Worm (Caenorhabditis elegans) whole organism, L2 larva: Measurements from ENCODE around the gene act-5.

ENCODE experiments used
- aly-2 ChIP-seq: fragments of 150-350 bp; optimal IDR thresholded peaks from 2 replicates; lab custom pipeline; 2014; ENCODE audit warnings: missing biosample characterization, missing genetic modification characterization
- ceh-16 ChIP-seq: fragments of 150-350 bp; optimal IDR thresholded peaks from 2 replicates; lab custom pipeline; 2014; ENCODE audit warnings: missing biosample characterization, missing genetic modification characterization
- dmd-4 ChIP-seq: sonication (generic microtip); optimal IDR thresholded peaks from 2 replicates; lab custom pipeline; 2017; ENCODE audit warnings: missing biosample characterization, missing genetic modification characterization
- elt-3 ChIP-seq: sonication (generic microtip); optimal IDR thresholded peaks from 2 replicates; lab custom pipeline; 2017; ENCODE audit warnings: missing biosample characterization, missing genetic modification characterization
- fos-1 ChIP-seq: fragments of 150-350 bp; optimal IDR thresholded peaks from 2 replicates; lab custom pipeline; 2014; ENCODE audit warnings: missing biosample characterization, missing genetic modification characterization
- mdl-1 ChIP-seq, 2 experiments: fragments of 150-350 bp in 1 of 2; sonication (generic microtip) in 1 of 2; optimal IDR thresholded peaks; 2 replicates each; lab custom pipeline; 2017; ENCODE audit warnings: missing biosample characterization in 2 of 2, missing genetic modification characterization in 2 of 2
- nhr-11 ChIP-seq: fragments of 150-350 bp; optimal IDR thresholded peaks from 2 replicates; lab custom pipeline; 2014; ENCODE audit warnings: missing biosample characterization, missing genetic modification characterization
- nhr-23 ChIP-seq: fragments of 150-350 bp; optimal IDR thresholded peaks from 2 replicates; lab custom pipeline; 2014; ENCODE audit warnings: missing biosample characterization, missing genetic modification reagents, missing genetic modification characterization
- nhr-25 ChIP-seq: fragments of 150-350 bp; sonication (generic microtip); optimal IDR thresholded peaks from 3 replicates; lab custom pipeline; 2014; ENCODE audit warnings: missing biosample characterization, missing genetic modification characterization

DNA sequence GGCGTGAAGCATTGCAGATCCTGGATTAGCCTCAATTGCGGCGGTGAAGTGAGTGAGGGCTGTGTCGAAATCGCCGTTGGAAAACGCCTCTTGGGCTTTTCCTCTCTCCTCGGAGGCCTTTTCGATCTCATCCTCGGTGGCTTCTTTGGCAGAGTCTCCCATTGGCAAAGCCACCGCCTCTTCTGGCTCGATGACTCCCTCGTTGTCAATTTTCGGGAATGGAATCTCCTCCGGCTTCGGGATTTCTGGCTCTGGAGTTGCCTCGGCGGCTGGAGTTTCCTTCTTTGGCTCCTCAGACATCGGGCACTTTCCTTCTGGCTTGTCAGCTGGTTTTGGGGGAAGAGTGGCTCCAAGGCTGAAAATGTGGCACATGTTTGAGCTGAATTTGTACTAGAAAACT is 15.9 kb upstream of the act-5 start:
- no peak for TF ChIP-seq nhr-11 (tag; lab: Kevin White, UChicago)
- no peak for TF ChIP-seq fos-1 (tag; lab: Kevin White, UChicago)
- TF ChIP-seq elt-3 (tag; lab: Kevin White, UChicago), result no peak
- TF ChIP-seq nhr-23 (tag; lab: Kevin White, UChicago), result no peak
- no peak for TF ChIP-seq nhr-25 (tag; lab: Kevin White, UChicago)
- no peak for TF ChIP-seq mdl-1 (tag; optimal IDR thresholded peaks at IDR 0.05; lab: Kevin White, UChicago)
- no peak for TF ChIP-seq aly-2
- no peak for TF ChIP-seq dmd-4 (tag; lab: Kevin White, UChicago)
- TF ChIP-seq ceh-16, result no peak
